Fruit fly (Drosophila melanogaster) whole organism, pupa: Measurements from ENCODE around the gene Sodh2.

ENCODE experiments used
- CG10348 ChIP-seq: fragments of 200-800 bp; sonication (Bioruptor generic); IDR thresholded peaks from 2 replicates; pipeline ENCODE4 v1.3.6; 2022; ENCODE audit warnings: missing biosample characterization, missing genetic modification characterization
- CG12605 ChIP-seq: fragments of 200-800 bp; sonication (Bioruptor generic); IDR thresholded peaks from 2 replicates; pipeline ENCODE4 v1.3.6; 2022; ENCODE audit warnings: missing biosample characterization, missing genetic modification characterization
- CG13204 ChIP-seq: fragments of 200-800 bp; sonication (Bioruptor generic); optimal IDR thresholded peaks from 2 replicates; lab custom pipeline; 2018; ENCODE audit warnings: missing biosample characterization, mild to moderate bottlenecking, missing genetic modification characterization, moderate library complexity
- CG14655 ChIP-seq: fragments of 200-800 bp; sonication (Bioruptor generic); optimal IDR thresholded peaks from 3 replicates; lab custom pipeline; 2017; ENCODE audit warnings: mild to moderate bottlenecking, missing biosample characterization, missing genetic modification reagents, missing genetic modification characterization
- CG15710 ChIP-seq: fragments of 200-800 bp; sonication (Bioruptor generic); optimal IDR thresholded peaks from 2 replicates; lab custom pipeline; 2018; ENCODE audit warnings: missing biosample characterization, mild to moderate bottlenecking, missing genetic modification characterization, moderate library complexity
- CG17806 ChIP-seq: fragments of 200-800 bp; sonication (Bioruptor generic); optimal IDR thresholded peaks from 2 replicates; lab custom pipeline; 2018; ENCODE audit warnings: missing biosample characterization, mild to moderate bottlenecking, missing genetic modification characterization, moderate library complexity
- CG32121 ChIP-seq: fragments of 200-800 bp; sonication (Bioruptor generic); IDR thresholded peaks from 2 replicates; pipeline ENCODE4 v1.3.6; 2022; ENCODE audit warnings: missing biosample characterization, missing genetic modification characterization
- CG34367 ChIP-seq: fragments of 200-800 bp; sonication (Bioruptor generic); optimal IDR thresholded peaks from 2 replicates; lab custom pipeline; 2018; ENCODE audit warnings: missing biosample characterization, mild to moderate bottlenecking, missing genetic modification characterization
- CG4496 ChIP-seq: fragments of 200-800 bp; sonication (Bioruptor generic); IDR thresholded peaks from 3 replicates; pipeline ENCODE4 v1.3.6; 2022; ENCODE audit warnings: missing biosample characterization, missing genetic modification characterization
- CG8159 ChIP-seq: fragments of 200-800 bp; sonication (Bioruptor generic); optimal IDR thresholded peaks from 3 replicates; lab custom pipeline; 2018; ENCODE audit warnings: missing biosample characterization, mild to moderate bottlenecking, missing genetic modification characterization, moderate library complexity
- CG8301 ChIP-seq: fragments of 200-800 bp; sonication (Bioruptor generic); optimal IDR thresholded peaks from 2 replicates; lab custom pipeline; 2018; ENCODE audit warnings: missing biosample characterization, mild to moderate bottlenecking, missing genetic modification characterization
- CG9948 ChIP-seq: fragments of 200-800 bp; sonication (Bioruptor generic); optimal IDR thresholded peaks from 2 replicates; lab custom pipeline; 2018; ENCODE audit warnings: missing biosample characterization, mild to moderate bottlenecking, missing genetic modification characterization, moderate library complexity
- D1 ChIP-seq: fragments of 200-800 bp; sonication (Bioruptor generic); optimal IDR thresholded peaks from 2 replicates; lab custom pipeline; 2018; ENCODE audit warnings: missing biosample characterization, mild to moderate bottlenecking, missing genetic modification characterization, moderate library complexity
- EcR ChIP-seq: fragments of 200-800 bp; sonication (Bioruptor generic); optimal IDR thresholded peaks from 3 replicates; lab custom pipeline; 2019; ENCODE audit warnings: missing biosample characterization, missing genetic modification characterization, mild to moderate bottlenecking, moderate library complexity, missing genetic modification reagents
- Ets98B ChIP-seq: fragments of 200-800 bp; sonication (Bioruptor generic); IDR thresholded peaks from 2 replicates; pipeline ENCODE4 v1.3.6; 2022; ENCODE audit warnings: missing biosample characterization, missing genetic modification characterization
- Pif1A ChIP-seq: fragments of 200-800 bp; sonication (Bioruptor generic); optimal IDR thresholded peaks from 3 replicates; lab custom pipeline; 2016; ENCODE audit warnings: missing biosample characterization, missing genetic modification characterization
- Pif1B ChIP-seq: fragments of 200-800 bp; sonication (Bioruptor generic); optimal IDR thresholded peaks from 3 replicates; lab custom pipeline; 2016; ENCODE audit warnings: missing biosample characterization, missing genetic modification characterization
- Snoo ChIP-seq: fragments of 200-800 bp; sonication (Bioruptor generic); optimal IDR thresholded peaks from 3 replicates; lab custom pipeline; 2017; ENCODE audit warnings: missing biosample characterization, mild to moderate bottlenecking, missing genetic modification characterization, inconsistent platforms
- fd96Ca ChIP-seq: fragments of 200-800 bp; sonication (Bioruptor generic); IDR thresholded peaks from 3 replicates; pipeline ENCODE4 v1.3.6; 2022; ENCODE audit warnings: missing biosample characterization, missing genetic modification characterization
- gl ChIP-seq: fragments of 200-800 bp; sonication (Bioruptor generic); optimal IDR thresholded peaks from 2 replicates; lab custom pipeline; 2018; ENCODE audit warnings: missing biosample characterization, mild to moderate bottlenecking, missing genetic modification characterization
- rn ChIP-seq: fragments of 200-800 bp; sonication (Bioruptor generic); IDR thresholded peaks from 2 replicates; pipeline ENCODE4 v1.3.6; 2022; ENCODE audit warnings: missing biosample characterization, missing genetic modification characterization

The Sodh2 gene

dm6 chr3R:10878628-10879027, 2.4 kb downstream of the Sodh2 start:
- TF ChIP-seq CG4496 (GFP tag; lab: Robert Waterston, UW) (no peak), CG13204 (GFP tag; lab: Kevin White, UChicago) (no peak), rn (GFP tag; lab: Robert Waterston, UW) (no peak), gl (tag; lab: Kevin White, UChicago) (no peak), Snoo (tag; lab: Kevin White, UChicago) (no peak), CG12605 (GFP tag; lab: Robert Waterston, UW) (no peak), CG32121 (GFP tag; lab: Robert Waterston, UW) (no peak), CG15710 (no peak), CG34367 (tag; lab: Kevin White, UChicago) (no peak), CG8159 (no peak)

dm6 chr3R:10879219-10879618, 3.0 kb downstream of the Sodh2 start, which contains the start of gene CG14695:
TSS of gene CG14695 (minus strand) at chr3R:10879319.
- TF ChIP-seq D1 (tag; lab: Kevin White, UChicago) (no peak), CG4496 (GFP tag; lab: Robert Waterston, UW) (no peak), Pif1A (GFP tag; lab: Kevin White, UChicago) (no peak), fd96Ca (GFP tag; lab: Robert Waterston, UW) (no peak), Snoo (tag; lab: Kevin White, UChicago) (no peak), CG9948 (tag; lab: Kevin White, UChicago) (no peak)

dm6 chr3R:10881824-10882559, 5.8 kb downstream of the Sodh2 start, which contains the start of gene Tpc1:
TSS of gene Tpc1 (minus strand) at chr3R:10882188.
- TF ChIP-seq EcR (GFP tag; lab: Kevin White, UChicago): peak; percentile 53
- TF ChIP-seq D1 (tag; lab: Kevin White, UChicago): no peak
- peak; percentile 5 for TF ChIP-seq CG15710
- no peak for TF ChIP-seq Pif1B (GFP tag; lab: Kevin White, UChicago)
- TF ChIP-seq CG13204 (GFP tag; lab: Kevin White, UChicago): peak; percentile 95
- peak; percentile 4 for TF ChIP-seq CG8301 (tag; lab: Kevin White, UChicago)
- no peak for TF ChIP-seq CG17806 (tag; lab: Kevin White, UChicago)
- no peak for TF ChIP-seq CG9948 (tag; lab: Kevin White, UChicago)
- TF ChIP-seq CG34367 (tag; lab: Kevin White, UChicago): no peak
- TF ChIP-seq Ets98B (GFP tag; lab: Robert Waterston, UW): peak; percentile 27; the same call in 1 of the 2 replicates
- no peak for TF ChIP-seq CG8159
- TF ChIP-seq CG14655: no peak
- peak; percentile 61 for TF ChIP-seq Snoo (tag; lab: Kevin White, UChicago)

- no peak for TF ChIP-seq CG13204 (GFP tag; lab: Kevin White, UChicago)
- TF ChIP-seq CG32121 (GFP tag; lab: Robert Waterston, UW): peak; percentile 59
- TF ChIP-seq CG4496 (GFP tag; lab: Robert Waterston, UW): peak; percentile 68
- TF ChIP-seq Ets98B (GFP tag; lab: Robert Waterston, UW): peak; percentile 38; the same call in 1 of the 2 replicates
- TF ChIP-seq fd96Ca (GFP tag; lab: Robert Waterston, UW): peak; percentile 27; the same call in 1 of the 3 replicates
- no peak for TF ChIP-seq Snoo (tag; lab: Kevin White, UChicago)
- 0 out of 2 replicates have a peak, but pooled peaks have one; percentile 19 for TF ChIP-seq CG12605 (GFP tag; lab: Robert Waterston, UW)
These were observed 8.0 kb downstream of the Sodh2 start for dm6 chr3R:10884031-10884677.

dm6 chr3R:10884678-10885421, 8.7 kb downstream of the Sodh2 start, which contains the start of gene CG14696:
TSS of gene CG14696 (minus strand) at chr3R:10885001.
- no peak for TF ChIP-seq CG13204 (GFP tag; lab: Kevin White, UChicago)
- TF ChIP-seq CG32121 (GFP tag; lab: Robert Waterston, UW): no peak
- no peak for TF ChIP-seq CG15710
- TF ChIP-seq CG10348 (GFP tag; lab: Robert Waterston, UW): no peak
- TF ChIP-seq Pif1B (GFP tag; lab: Kevin White, UChicago): no peak
- TF ChIP-seq gl (tag; lab: Kevin White, UChicago): no peak
- no peak for TF ChIP-seq rn (GFP tag; lab: Robert Waterston, UW)
- TF ChIP-seq CG4496 (GFP tag; lab: Robert Waterston, UW): no peak
- no peak for TF ChIP-seq CG8301 (tag; lab: Kevin White, UChicago)
- no peak for TF ChIP-seq CG34367 (tag; lab: Kevin White, UChicago)
- no peak for TF ChIP-seq CG14655
- TF ChIP-seq CG17806 (tag; lab: Kevin White, UChicago): no peak
- TF ChIP-seq Snoo (tag; lab: Kevin White, UChicago): no peak
- no peak for TF ChIP-seq CG12605 (GFP tag; lab: Robert Waterston, UW)
